Fruit fly (Drosophila melanogaster) whole organism, prepupa: ENCODE results near the gene Clc.

ENCODE experiments used
- CG10669 ChIP-seq: fragments of 200-800 bp; sonication (Bioruptor generic); optimal IDR thresholded peaks from 3 replicates; lab custom pipeline; 2018; ENCODE audit warnings: missing biosample characterization, mild to moderate bottlenecking, missing genetic modification characterization, moderate library complexity
- CG11902 ChIP-seq: fragments of 200-800 bp; sonication (Bioruptor generic); optimal IDR thresholded peaks from 3 replicates; lab custom pipeline; 2016; ENCODE audit warnings: missing biosample characterization, missing genetic modification characterization
- CG1621 ChIP-seq: fragments of 200-800 bp; sonication (Bioruptor generic); optimal IDR thresholded peaks from 3 replicates; lab custom pipeline; 2018; ENCODE audit warnings: missing biosample characterization, mild to moderate bottlenecking, missing genetic modification characterization
- CG32006 ChIP-seq: fragments of 200-800 bp; sonication (Bioruptor generic); optimal IDR thresholded peaks from 3 replicates; lab custom pipeline; 2017; ENCODE audit warnings: missing biosample characterization, mild to moderate bottlenecking, missing genetic modification characterization
- CG4318 ChIP-seq: fragments of 200-800 bp; sonication (Bioruptor generic); optimal IDR thresholded peaks from 3 replicates; lab custom pipeline; 2017; ENCODE audit warnings: missing biosample characterization, mild to moderate bottlenecking, missing genetic modification characterization
- CG8632 ChIP-seq: fragments of 200-800 bp; sonication (Bioruptor generic); optimal IDR thresholded peaks from 3 replicates; lab custom pipeline; 2016; ENCODE audit warnings: missing biosample characterization, missing genetic modification characterization
- CG9139 ChIP-seq: fragments of 200-800 bp; sonication (Bioruptor generic); optimal IDR thresholded peaks from 3 replicates; lab custom pipeline; 2017; ENCODE audit warnings: missing biosample characterization, mild to moderate bottlenecking, missing genetic modification characterization
- Hr38 ChIP-seq: sonication (Bioruptor generic); optimal IDR thresholded peaks from 2 replicates; lab custom pipeline; 2016; ENCODE audit warnings: missing biosample characterization, missing genetic modification characterization
- Met ChIP-seq: fragments of 200-800 bp; sonication (Bioruptor generic); optimal IDR thresholded peaks from 3 replicates; lab custom pipeline; 2016; ENCODE audit warnings: missing biosample characterization, missing genetic modification characterization
- OdsH ChIP-seq: fragments of 200-800 bp; sonication (Bioruptor generic); optimal IDR thresholded peaks from 3 replicates; lab custom pipeline; 2016; ENCODE audit warnings: missing biosample characterization, missing genetic modification characterization
- Sox102F ChIP-seq: fragments of 200-800 bp; sonication (Bioruptor generic); optimal IDR thresholded peaks from 2 replicates; lab custom pipeline; 2016; ENCODE audit warnings: missing biosample characterization, mild to moderate bottlenecking, missing genetic modification characterization

dm6 chr3L:20193748-20194058, 47.1 kb upstream of the Clc start:
- TF ChIP-seq CG1621 (tag; lab: Kevin White, UChicago) (no peak), CG8632 (GFP tag; lab: Kevin White, UChicago) (no peak), CG32006 (GFP tag; lab: Kevin White, UChicago) (no peak), Hr38 (GFP tag; lab: Kevin White, UChicago) (no peak), CG9139 (GFP tag; lab: Kevin White, UChicago) (no peak), Sox102F (GFP tag; lab: Kevin White, UChicago) (no peak), Met (GFP tag; lab: Kevin White, UChicago) (no peak), OdsH (GFP tag; lab: Kevin White, UChicago) (no peak), CG4318 (GFP tag; lab: Kevin White, UChicago) (no peak), CG10669 (GFP tag; lab: Kevin White, UChicago) (no peak), CG11902 (GFP tag; lab: Kevin White, UChicago) (no peak)
